Worm (Caenorhabditis elegans): ENCODE results near the gene T21D12.7.

Gene T21D12.7

ce11 chrIV:274185-274584 is 17.1 kb downstream of the T21D12.7 start, which contains the start of gene sma-10 (continued):
- TF ChIP-seq lin-15B (tag; optimal IDR thresholded peaks at IDR 0.05): no peak
- TF ChIP-seq alr-1 (tag; optimal IDR thresholded peaks at IDR 0.05; ENCODE audit: borderline replicate concordance): no peak
- no peak for TF ChIP-seq rnt-1 (tag; optimal IDR thresholded peaks at IDR 0.05)
- TF ChIP-seq efl-3 (GFP tag; optimal IDR thresholded peaks at IDR 0.05): no peak
- TF ChIP-seq skn-1 (tag; optimal IDR thresholded peaks at IDR 0.05): no peak
- peak; percentile 31 for TF ChIP-seq nhr-77 (tag; optimal IDR thresholded peaks at IDR 0.05)
- TF ChIP-seq sptf-1 (tag; optimal IDR thresholded peaks at IDR 0.05): no peak
- no peak for TF ChIP-seq ceh-82 (tag; optimal IDR thresholded peaks at IDR 0.05)
- peak; percentile 28 for TF ChIP-seq mep-1 (tag; optimal IDR thresholded peaks at IDR 0.05)
- TF ChIP-seq efl-1 (optimal IDR thresholded peaks at IDR 0.05): peak in 1 of 2 experiments; percentile 22
- TF ChIP-seq efl-1 (GFP tag; optimal IDR thresholded peaks at IDR 0.05 in 1 of 2): peak in 1 of 2 experiments; percentile 32
- TF ChIP-seq dpl-1 (GFP tag; optimal IDR thresholded peaks at IDR 0.05): peak in 2 of 3 experiments; percentile 7 to 21
- TF ChIP-seq swsn-7 (tag; optimal IDR thresholded peaks at IDR 0.05): no peak
- no peak for TF ChIP-seq ceh-88 (GFP tag; IDR thresholded peaks at IDR 0.05)
- no peak for TF ChIP-seq egl-13 (tag; optimal IDR thresholded peaks at IDR 0.05)
- TF ChIP-seq xbp-1 (tag; optimal IDR thresholded peaks at IDR 0.05): no peak
- TF ChIP-seq ztf-11 (tag; optimal IDR thresholded peaks at IDR 0.05): no peak
- TF ChIP-seq nhr-90 (tag; optimal IDR thresholded peaks at IDR 0.05; ENCODE audit: poor library complexity): peak; percentile 67
- peak; percentile 61 for TF ChIP-seq nhr-71 (tag; optimal IDR thresholded peaks at IDR 0.05)
- TF ChIP-seq lin-13 (GFP tag; optimal IDR thresholded peaks at IDR 0.05): no peak
- peak; percentile 68 for TF ChIP-seq lin-14 (GFP tag; optimal IDR thresholded peaks at IDR 0.05)
- TF ChIP-seq sox-4 (tag; optimal IDR thresholded peaks at IDR 0.05): no peak
- TF ChIP-seq ets-5 (GFP tag; IDR thresholded peaks at IDR 0.05): no peak
- peak in 1 of 2 experiments; percentile 56 for TF ChIP-seq mdl-1 (tag; optimal IDR thresholded peaks at IDR 0.05)
- TF ChIP-seq nhr-11 (tag; optimal IDR thresholded peaks at IDR 0.05): no peak
- no peak for TF ChIP-seq fkh-10 (GFP tag; optimal IDR thresholded peaks at IDR 0.05)
- no peak for TF ChIP-seq nhr-47 (tag; optimal IDR thresholded peaks at IDR 0.05)
- TF ChIP-seq tbx-2 (tag; optimal IDR thresholded peaks at IDR 0.05): peak; percentile 1
- no peak for TF ChIP-seq Y116A8C.19 (tag; optimal IDR thresholded peaks at IDR 0.05; ENCODE audit: borderline replicate concordance)
- TF ChIP-seq nhr-19 (GFP tag; conservative IDR thresholded peaks at IDR 0.05): peak; percentile 24; the same call in 1 of the 2 replicates
- TF ChIP-seq nhr-20 (tag; optimal IDR thresholded peaks at IDR 0.05): peak; percentile 68
- TF ChIP-seq ceh-90 (tag; optimal IDR thresholded peaks at IDR 0.05): no peak
- TF ChIP-seq nhr-85 (tag): peak; percentile 9
- no peak for TF ChIP-seq unc-30 (tag; optimal IDR thresholded peaks at IDR 0.05)
- TF ChIP-seq lin-39 (tag; optimal IDR thresholded peaks at IDR 0.05): no peak
- no peak for TF ChIP-seq ceh-8 (GFP tag; optimal IDR thresholded peaks at IDR 0.05)
- peak; percentile 63 for TF ChIP-seq blmp-1 (tag; optimal IDR thresholded peaks at IDR 0.05)
- TF ChIP-seq nhr-12 (tag; optimal IDR thresholded peaks at IDR 0.05): no peak

ce11 chrIV:273299-273698 is 18.0 kb downstream of the T21D12.7 start, which contains the start of gene srh-282:
srh-282 (minus strand) TSS chrIV:273399.
- TF ChIP-seq nhr-19 (GFP tag; conservative IDR thresholded peaks at IDR 0.05): no peak
- no peak for TF ChIP-seq irx-1 (tag; optimal IDR thresholded peaks at IDR 0.05)
- TF ChIP-seq nhr-71 (tag; optimal IDR thresholded peaks at IDR 0.05): no peak
- TF ChIP-seq lsy-2 (tag; optimal IDR thresholded peaks at IDR 0.05): no peak
- TF ChIP-seq pqm-1 (tag; optimal IDR thresholded peaks at IDR 0.05): no peak
- TF ChIP-seq jun-1 (tag; optimal IDR thresholded peaks at IDR 0.05): no peak

ce11 chrIV:269107-269506 is 22.1 kb downstream of the T21D12.7 start, which contains the start of gene T21D12.11:
T21D12.11 (plus strand) TSS chrIV:269407.
- no peak for TF ChIP-seq nhr-11 (tag; optimal IDR thresholded peaks at IDR 0.05)
- no peak for TF ChIP-seq lir-3 (tag; optimal IDR thresholded peaks at IDR 0.05; ENCODE audit: poor library complexity)
- no peak for TF ChIP-seq ets-5 (GFP tag; IDR thresholded peaks at IDR 0.05)
- no peak for TF ChIP-seq sox-4 (tag; optimal IDR thresholded peaks at IDR 0.05)
- TF ChIP-seq dpl-1 (GFP tag; optimal IDR thresholded peaks at IDR 0.05): no peak
- TF ChIP-seq nhr-19 (GFP tag; conservative IDR thresholded peaks at IDR 0.05): no peak
- TF ChIP-seq C16A3.4 (tag; optimal IDR thresholded peaks at IDR 0.05): no peak
- no peak for TF ChIP-seq ces-1 (GFP tag; optimal IDR thresholded peaks at IDR 0.05)
- no peak for TF ChIP-seq ceh-8 (GFP tag; optimal IDR thresholded peaks at IDR 0.05)

Measured in whole organism, L1 larva.